Fruit fly (Drosophila melanogaster) whole organism: ENCODE measurements around the gene CG17364.

Experiments used
- CG8478 ChIP-seq: fragments of >200 bp; optimal IDR thresholded peaks from 2 replicates; lab custom pipeline; 2018; ENCODE audit warnings: inconsistent platforms
- Dll ChIP-seq: fragments of >200 bp; optimal IDR thresholded peaks from 2 replicates; lab custom pipeline; 2017
- EcR ChIP-seq, 2 experiments: fragments of >200 bp; optimal IDR thresholded peaks; 2 replicates each; lab custom pipeline; 2017; ENCODE audit warnings: missing biosample characterization in 2 of 2, missing genetic modification characterization in 2 of 2, missing genetic modification reagents in 2 of 2
- pan ChIP-seq: fragments of >200 bp; optimal IDR thresholded peaks from 2 replicates; lab custom pipeline; 2017
- psq ChIP-seq: fragments of >200 bp; optimal IDR thresholded peaks from 2 replicates; lab custom pipeline; 2017
- usp ChIP-seq: fragments of >200 bp; optimal IDR thresholded peaks from 2 replicates; lab custom pipeline; 2017; ENCODE audit warnings: missing biosample characterization, missing genetic modification characterization, mixed read lengths

Gene CG17364

DNA sequence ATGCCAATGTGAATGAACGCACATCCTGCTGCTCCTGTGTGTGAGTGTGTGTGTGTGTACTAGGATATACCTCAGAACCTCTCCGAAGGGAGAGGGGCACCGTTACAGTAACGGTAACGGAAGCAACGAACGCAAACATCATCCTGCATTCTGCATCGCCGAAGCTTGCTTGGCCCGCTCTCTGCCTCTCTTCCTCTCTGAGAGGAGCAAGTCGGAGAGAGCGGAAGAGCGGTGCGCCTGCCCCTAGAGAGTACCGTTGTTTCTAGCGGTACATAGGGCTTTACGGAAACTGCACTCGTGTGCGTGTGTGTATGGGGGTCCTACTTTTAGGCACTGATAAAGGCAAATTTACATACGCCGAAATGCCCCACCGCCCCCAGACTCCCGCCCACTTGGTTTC is 1.9 kb downstream of the CG17364 start:
- no peak for TF ChIP-seq Dll (lab: Kevin White, UChicago)
- TF ChIP-seq usp (GFP tag; lab: Kevin White, UChicago) = no peak
- TF ChIP-seq psq (lab: Kevin White, UChicago) = no peak
- TF ChIP-seq CG8478 (lab: Kevin White, UChicago) = no peak
- no peak for TF ChIP-seq EcR (GFP tag; optimal IDR thresholded peaks at IDR 0.05; lab: Kevin White, UChicago)
- TF ChIP-seq pan = no peak

DNA sequence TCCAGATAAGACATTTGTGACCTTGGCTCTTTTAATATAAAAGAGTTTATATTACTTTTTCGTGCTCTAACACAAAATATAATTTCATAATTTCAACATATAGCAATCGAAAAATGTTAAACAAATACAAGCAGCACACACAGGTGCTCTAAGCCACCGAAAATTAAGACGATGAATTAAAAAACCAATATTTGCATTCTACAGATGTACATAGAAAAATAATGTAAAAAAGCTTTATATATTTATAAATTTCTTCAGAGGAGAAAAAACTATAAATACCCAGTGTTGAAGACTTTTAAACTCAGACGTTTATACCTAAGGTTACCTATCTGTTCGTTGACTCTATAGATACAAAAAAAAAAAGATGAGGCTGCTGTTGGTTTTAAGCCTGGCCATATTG is 5.6 kb downstream of the CG17364 start, which contains the start of gene CG9040:
Gene CG9040 (plus strand): TSS at position 301 of the 400 bp plus-strand sequence.
- TF ChIP-seq Dll (lab: Kevin White, UChicago) = no peak
- no peak for TF ChIP-seq pan
- TF ChIP-seq EcR (GFP tag; optimal IDR thresholded peaks at IDR 0.05; lab: Kevin White, UChicago) = no peak
- no peak for TF ChIP-seq psq (lab: Kevin White, UChicago)
- TF ChIP-seq CG8478 (lab: Kevin White, UChicago) = no peak
- TF ChIP-seq usp (GFP tag; lab: Kevin White, UChicago) = no peak

DNA sequence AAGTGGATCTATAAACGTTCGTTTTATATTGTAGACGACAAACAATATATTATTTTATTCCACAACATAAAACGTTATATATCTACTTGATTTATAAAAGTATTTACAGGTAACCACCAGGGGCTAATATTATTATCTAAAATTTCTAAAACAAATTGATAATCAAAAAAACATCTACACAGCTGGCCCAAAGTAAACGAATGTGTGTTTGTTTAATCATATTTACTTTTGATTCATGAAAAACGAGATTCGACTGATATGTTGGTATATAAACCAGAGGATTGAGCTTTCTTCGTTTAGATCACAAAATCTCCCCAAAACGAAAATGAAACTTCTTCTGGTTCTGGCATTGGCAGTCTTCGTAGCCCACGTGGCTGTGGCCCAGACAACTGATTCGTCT is 6.9 kb downstream of the CG17364 start, which contains the start of gene CG17362:
Gene CG17362 (plus strand): TSS at position 291 of the 400 bp plus-strand sequence.
- TF ChIP-seq pan (no peak), usp (GFP tag; lab: Kevin White, UChicago) (no peak), Dll (lab: Kevin White, UChicago) (no peak), EcR (GFP tag; optimal IDR thresholded peaks at IDR 0.05; lab: Kevin White, UChicago) (no peak), CG8478 (lab: Kevin White, UChicago) (no peak), psq (lab: Kevin White, UChicago) (no peak)

DNA sequence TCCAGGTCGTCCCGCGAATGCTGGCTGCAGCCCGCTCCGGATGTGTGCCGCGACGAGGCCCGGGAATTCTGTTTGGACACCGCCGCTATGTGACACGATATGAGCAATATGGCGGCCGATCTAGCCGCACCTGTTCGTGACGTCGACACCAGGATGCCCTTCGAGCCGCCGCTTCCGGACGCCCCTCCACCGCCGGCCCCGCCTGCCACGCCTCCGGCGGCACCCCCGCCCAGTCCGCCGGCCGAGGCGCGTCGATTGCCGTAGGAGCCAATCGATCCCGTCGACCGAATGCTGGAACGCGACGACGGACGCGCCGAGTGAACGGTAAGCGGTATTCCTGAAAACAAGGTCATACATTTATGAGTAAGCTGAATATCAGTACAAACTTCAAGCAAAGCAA is 10.7 kb downstream of the CG17364 start:
- TF ChIP-seq Dll (lab: Kevin White, UChicago) (no peak), EcR (GFP tag; optimal IDR thresholded peaks at IDR 0.05; lab: Kevin White, UChicago) (no peak), pan (no peak), psq (lab: Kevin White, UChicago) (no peak), CG8478 (lab: Kevin White, UChicago) (no peak)

DNA sequence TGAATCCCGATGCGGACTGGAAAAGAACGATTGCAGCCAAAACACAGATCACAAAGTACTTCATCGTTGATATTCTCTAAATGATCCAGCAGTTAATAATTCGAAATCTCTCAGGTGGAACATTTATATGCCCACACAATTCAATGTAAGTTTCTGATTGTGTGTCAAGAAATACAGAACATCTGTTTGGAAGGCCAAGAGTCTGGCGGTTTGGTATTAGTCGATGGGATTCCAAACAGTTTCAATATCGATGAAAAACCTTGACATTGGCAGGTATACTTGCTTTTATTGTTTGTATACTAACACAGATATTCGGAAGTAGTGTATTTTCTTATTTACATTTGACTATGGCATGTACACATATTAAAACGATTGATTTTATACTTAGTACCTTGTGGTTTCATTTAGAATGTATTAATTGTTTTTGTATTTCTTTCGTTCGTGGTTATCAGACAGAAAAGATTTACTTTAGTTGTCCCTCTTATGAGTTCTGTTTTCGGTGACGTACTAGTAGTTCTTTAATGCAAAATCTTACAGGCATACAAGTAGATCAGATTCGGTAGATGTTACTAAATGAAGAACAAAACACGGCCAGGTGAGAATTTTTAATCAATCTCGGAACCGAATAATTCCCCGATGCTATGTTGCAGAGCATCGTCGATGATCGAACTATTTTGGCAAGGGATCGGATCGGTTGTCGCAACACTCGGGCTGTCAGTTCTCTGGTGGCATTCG is 19.7 kb downstream of the CG17364 start, which contains the start of the genes CG13738 and Hsc70-1:
Gene CG13738 (minus strand): TSS at position 101 of the 735 bp plus-strand sequence.
Gene Hsc70-1 (plus strand): TSS at position 685 of the 735 bp plus-strand sequence.
- TF ChIP-seq pan (no peak), CG8478 (lab: Kevin White, UChicago) (no peak), psq (lab: Kevin White, UChicago) (no peak), Dll (lab: Kevin White, UChicago) (no peak), usp (GFP tag; lab: Kevin White, UChicago) (no peak), EcR (GFP tag; optimal IDR thresholded peaks at IDR 0.05; lab: Kevin White, UChicago) (no peak)

DNA sequence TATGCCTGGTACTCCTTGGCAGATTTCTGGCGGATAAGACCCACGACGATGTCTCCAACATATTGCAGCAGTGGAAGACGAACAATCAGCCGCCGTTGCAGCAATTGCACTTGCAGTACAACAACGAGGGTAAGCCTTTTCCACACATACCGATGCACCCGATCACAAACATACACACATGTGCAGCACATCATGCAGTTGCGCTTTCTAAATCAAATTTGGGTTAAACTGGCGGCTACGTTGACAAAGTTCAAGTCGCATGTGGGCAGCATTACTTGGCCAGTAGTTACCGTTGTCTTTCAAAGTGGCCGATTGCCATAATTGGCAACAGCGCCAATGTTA is 27.7 kb downstream of the CG17364 start:
- no peak for TF ChIP-seq pan
- TF ChIP-seq CG8478 (lab: Kevin White, UChicago) = no peak
- no peak for TF ChIP-seq Dll (lab: Kevin White, UChicago)

DNA sequence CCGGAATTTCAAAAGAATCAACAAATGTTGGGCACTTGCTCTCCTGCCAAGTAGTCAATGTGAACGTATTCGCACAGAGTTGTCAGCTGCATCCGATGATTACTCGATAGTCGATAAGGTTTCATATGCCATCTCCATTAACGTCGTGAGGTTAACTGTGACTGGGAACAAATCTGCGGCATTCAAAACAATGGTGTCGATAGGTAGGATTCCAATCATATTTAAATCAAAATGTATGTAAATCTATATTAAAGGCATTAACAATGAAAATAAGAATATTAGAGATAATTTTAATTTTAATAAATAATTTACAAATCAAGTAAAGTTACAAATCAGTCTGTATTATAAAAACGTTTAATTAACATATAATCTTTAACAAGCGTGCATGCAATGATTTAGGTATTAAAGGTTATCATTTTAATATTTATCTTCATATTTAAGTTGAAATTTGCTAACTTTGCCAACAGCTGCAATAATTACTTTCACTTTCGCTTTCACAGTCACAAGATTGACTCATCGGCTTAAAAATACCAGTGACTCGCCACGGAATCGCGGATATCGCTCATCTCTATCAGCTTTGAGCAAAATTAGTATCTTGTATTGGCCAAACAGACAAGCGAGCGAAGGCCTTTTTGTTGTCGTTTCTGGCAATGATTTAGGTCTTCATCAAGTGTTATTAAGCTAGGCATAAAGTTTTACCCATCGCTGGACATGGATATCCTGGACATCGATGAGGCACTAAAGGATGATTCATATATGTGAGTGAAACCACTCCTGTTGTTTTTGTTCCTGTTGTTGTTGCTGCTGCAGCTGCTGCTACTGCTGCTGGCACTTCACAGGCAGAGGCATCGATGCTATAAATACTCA is 28.3 kb downstream of the CG17364 start, which contains the start of the genes Meics, Nxf3 and ssp2:
Gene Meics (minus strand): TSS at position 68 of the 867 bp plus-strand sequence.
Gene Nxf3 (plus strand): TSS at position 569 of the 867 bp plus-strand sequence.
Gene ssp2 (plus strand): TSS at position 569 of the 867 bp plus-strand sequence.
- TF ChIP-seq pan = no peak
- no peak for TF ChIP-seq CG8478 (lab: Kevin White, UChicago)
- no peak for TF ChIP-seq EcR (GFP tag; optimal IDR thresholded peaks at IDR 0.05; lab: Kevin White, UChicago)
- no peak for TF ChIP-seq Dll (lab: Kevin White, UChicago)
- TF ChIP-seq usp (GFP tag; lab: Kevin White, UChicago) = no peak
- no peak for TF ChIP-seq psq (lab: Kevin White, UChicago)

DNA sequence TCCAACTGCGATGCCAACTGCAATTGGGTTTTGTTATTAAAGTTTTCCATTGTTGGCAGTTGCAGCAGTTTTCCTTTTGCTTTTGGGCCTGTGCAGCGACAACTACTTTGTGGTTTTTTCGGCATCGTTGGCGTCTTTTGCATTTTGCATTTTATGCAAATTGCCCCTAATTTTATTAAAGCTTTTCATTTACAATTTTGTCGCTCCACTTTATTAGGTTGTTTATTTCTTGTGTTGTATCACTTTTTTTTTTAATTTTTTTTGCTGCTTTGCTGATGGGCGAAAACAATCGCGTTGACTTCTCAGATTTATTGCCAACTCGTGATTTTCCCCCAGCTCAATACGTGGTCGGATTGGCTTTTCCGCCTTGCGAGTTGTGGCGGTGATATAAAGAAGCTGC is 35.4 kb downstream of the CG17364 start:
- TF ChIP-seq psq (lab: Kevin White, UChicago) (no peak), pan (no peak), usp (GFP tag; lab: Kevin White, UChicago) (no peak), EcR (GFP tag; optimal IDR thresholded peaks at IDR 0.05; lab: Kevin White, UChicago) (no peak), Dll (lab: Kevin White, UChicago) (no peak)

DNA sequence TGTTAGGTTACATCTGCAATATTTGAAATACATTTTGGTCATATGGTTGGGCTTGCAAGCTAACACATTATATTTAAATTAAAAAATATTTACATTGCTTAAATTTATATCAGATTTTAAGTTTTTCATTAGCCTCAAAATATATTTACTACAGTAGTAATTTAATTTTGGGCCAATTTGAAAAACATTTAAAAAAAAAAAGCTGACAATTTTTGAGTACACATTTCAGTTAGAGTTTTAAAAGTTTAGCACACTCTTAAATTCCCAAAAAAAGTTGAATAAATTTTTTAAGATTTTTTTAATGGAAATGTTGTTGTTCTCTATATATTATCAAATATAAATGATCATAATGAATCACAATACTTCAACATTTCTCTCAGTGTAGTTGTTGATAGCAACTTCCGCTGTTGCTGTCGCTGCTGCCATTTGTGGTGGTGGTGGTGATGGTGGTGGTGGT is 36.0 kb downstream of the CG17364 start:
- no peak for TF ChIP-seq CG8478 (lab: Kevin White, UChicago)
- no peak for TF ChIP-seq psq (lab: Kevin White, UChicago)
- no peak for TF ChIP-seq pan
- no peak for TF ChIP-seq EcR (GFP tag; optimal IDR thresholded peaks at IDR 0.05; lab: Kevin White, UChicago)
- TF ChIP-seq Dll (lab: Kevin White, UChicago) = no peak
- TF ChIP-seq usp (GFP tag; lab: Kevin White, UChicago) = no peak

DNA sequence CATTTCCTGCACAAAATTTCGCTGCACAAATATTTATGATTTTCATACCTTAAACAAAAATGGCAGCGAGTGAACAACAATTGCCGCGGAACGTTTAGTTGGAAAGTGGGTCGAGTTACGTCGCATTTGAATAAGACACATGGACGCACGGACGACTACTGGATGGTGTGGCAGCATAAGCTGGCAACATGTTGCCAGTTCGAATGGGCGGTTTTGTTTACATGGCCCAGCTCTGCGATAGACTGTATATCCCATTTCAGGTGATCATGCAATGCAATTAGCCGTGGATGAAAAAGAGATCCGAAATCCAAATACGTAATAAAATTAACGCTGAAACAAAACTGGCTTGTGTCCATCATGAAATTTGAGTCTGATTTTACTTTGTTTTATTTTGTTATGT is 36.5 kb downstream of the CG17364 start:
- TF ChIP-seq pan = no peak
- no peak for TF ChIP-seq Dll (lab: Kevin White, UChicago)
- no peak for TF ChIP-seq psq (lab: Kevin White, UChicago)
- no peak for TF ChIP-seq EcR (GFP tag; optimal IDR thresholded peaks at IDR 0.05; lab: Kevin White, UChicago)
- TF ChIP-seq usp (GFP tag; lab: Kevin White, UChicago) = no peak
- TF ChIP-seq CG8478 (lab: Kevin White, UChicago) = no peak

DNA sequence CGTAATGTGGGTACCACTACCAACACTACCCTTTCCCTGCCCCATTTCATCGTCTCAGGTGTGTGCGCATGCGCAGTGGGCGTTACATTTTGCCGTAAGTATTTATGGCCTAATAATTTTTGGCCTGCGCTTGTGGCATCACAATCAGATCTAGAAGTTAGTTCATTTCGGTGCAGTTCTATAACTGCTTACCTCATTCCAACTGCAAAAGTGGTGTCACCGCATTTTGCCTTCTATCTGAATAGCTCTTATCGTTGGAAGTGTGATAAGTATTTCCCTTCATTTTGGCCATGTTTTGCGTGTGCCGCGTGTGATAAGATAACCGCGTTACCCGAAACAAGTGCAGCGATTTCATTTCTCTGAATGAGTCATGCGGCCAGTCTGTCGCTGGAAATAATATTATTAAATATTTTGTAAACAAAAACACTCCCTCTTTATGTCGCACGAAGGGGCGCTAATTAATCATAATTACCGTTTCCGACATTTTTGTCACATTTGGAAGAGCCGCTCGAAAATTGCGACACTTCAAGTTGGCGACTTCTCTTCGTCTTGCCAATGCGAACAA is 40.6 kb downstream of the CG17364 start:
- TF ChIP-seq usp (GFP tag; lab: Kevin White, UChicago) (no peak), EcR (GFP tag; optimal IDR thresholded peaks at IDR 0.05; lab: Kevin White, UChicago) (no peak), pan (no peak)
